Worm (Caenorhabditis elegans) whole organism, late embryonic: Measurements from ENCODE around the gene acp-4.

ENCODE experiments used
- K02D7.2 ChIP-seq: sonication (generic microtip); optimal IDR thresholded peaks from 2 replicates; lab custom pipeline; 2017; ENCODE audit warnings: mild to moderate bottlenecking, missing genetic modification characterization, missing compliant biosample characterization
- ceh-48 ChIP-seq: sonication (generic microtip); optimal IDR thresholded peaks from 2 replicates; lab custom pipeline; 2016; ENCODE audit warnings: missing genetic modification characterization, inconsistent platforms, missing compliant biosample characterization
- fkh-10 ChIP-seq: fragments of 150-350 bp; optimal IDR thresholded peaks from 2 replicates; lab custom pipeline; 2014; ENCODE audit warnings: missing biosample characterization, missing genetic modification reagents, missing genetic modification characterization
- hlh-30 ChIP-seq: sonication (generic microtip); optimal IDR thresholded peaks from 2 replicates; lab custom pipeline; 2017; ENCODE audit warnings: antibody characterized with exemption, missing genetic modification characterization, missing compliant biosample characterization; ENCODE audit not compliant: insufficient read depth
- nhr-11 ChIP-seq: fragments of 150-350 bp; optimal IDR thresholded peaks from 2 replicates; lab custom pipeline; 2014; ENCODE audit warnings: missing biosample characterization, missing genetic modification characterization
- npax-4 ChIP-seq: sonication (generic microtip); optimal IDR thresholded peaks from 2 replicates; lab custom pipeline; 2016; ENCODE audit warnings: missing genetic modification characterization, missing compliant biosample characterization
- pha-4 ChIP-seq: fragments of 150-350 bp; optimal IDR thresholded peaks from 2 replicates; lab custom pipeline; 2018; ENCODE audit warnings: missing biosample characterization, missing genetic modification reagents, missing genetic modification characterization
- pqm-1 ChIP-seq: sonication (generic microtip); optimal IDR thresholded peaks from 2 replicates; lab custom pipeline; 2016; ENCODE audit warnings: missing genetic modification characterization, missing compliant biosample characterization
- pros-1 ChIP-seq: fragments of 150-350 bp; optimal IDR thresholded peaks from 2 replicates; lab custom pipeline; 2014; ENCODE audit warnings: missing biosample characterization, missing genetic modification reagents, missing genetic modification characterization
- sox-4 ChIP-seq: sonication (generic microtip); optimal IDR thresholded peaks from 2 replicates; lab custom pipeline; 2017; ENCODE audit warnings: mild to moderate bottlenecking, missing genetic modification characterization, inconsistent platforms, missing compliant biosample characterization
- unc-42 ChIP-seq: sonication (generic microtip); optimal IDR thresholded peaks from 2 replicates; lab custom pipeline; 2016; ENCODE audit warnings: missing genotype, missing genetic modification characterization, missing compliant biosample characterization

- TF ChIP-seq pros-1 (tag; lab: Kevin White, UChicago) (no peak), fkh-10 (GFP tag; lab: Kevin White, UChicago) (no peak), pqm-1 (no peak), K02D7.2 (tag; lab: Kevin White, UChicago) (no peak), hlh-30 (no peak), ceh-48 (tag; lab: Kevin White, UChicago) (no peak), unc-42 (tag; lab: Kevin White, UChicago) (no peak), pha-4 (tag; lab: Kevin White, UChicago) (no peak), sox-4 (no peak), npax-4 (tag; lab: Kevin White, UChicago) (no peak), nhr-11 (no peak)
Measured at ce11 chrII:8446731-8447130, 11.8 kb upstream of the acp-4 start, which contains the start of gene cut-3.
